Fruit fly (Drosophila melanogaster) whole organism, embryonic: ENCODE data around the gene CG31808.
A peak's percentile ranks its signal among the peaks of the same experiment; 100 is the strongest.

Experiments
- Awh ChIP-seq: fragments of 200-800 bp; sonication (Bioruptor generic); IDR thresholded peaks from 2 replicates; pipeline ENCODE4, ENCODE4 v1.3.6; 2022; ENCODE audit warnings: missing biosample characterization, missing genetic modification characterization
- CG10147 ChIP-seq: fragments of 200-800 bp; sonication (Bioruptor generic); optimal IDR thresholded peaks from 2 replicates; lab custom pipeline; 2019; ENCODE audit warnings: missing biosample characterization, mild to moderate bottlenecking, missing genetic modification characterization, moderate library complexity
- CG11504 ChIP-seq: fragments of 200-800 bp; sonication (Bioruptor generic); optimal IDR thresholded peaks from 3 replicates; lab custom pipeline; 2019; ENCODE audit warnings: missing biosample characterization, mild to moderate bottlenecking, missing genetic modification characterization, moderate library complexity
- CG12219 ChIP-seq: fragments of 200-800 bp; sonication (Bioruptor generic); optimal IDR thresholded peaks from 3 replicates; lab custom pipeline; 2018; ENCODE audit warnings: missing biosample characterization, mild to moderate bottlenecking, missing genetic modification characterization
- CG2202 ChIP-seq: fragments of 200-800 bp; sonication (Bioruptor generic); optimal IDR thresholded peaks from 2 replicates; lab custom pipeline; 2018; ENCODE audit warnings: missing biosample characterization, mild to moderate bottlenecking, missing genetic modification characterization
- CG34422 ChIP-seq: fragments of 200-800 bp; sonication (Bioruptor generic); IDR thresholded peaks from 3 replicates; pipeline ENCODE4 v1.3.6; 2022; ENCODE audit warnings: missing biosample characterization, missing genetic modification characterization
- CG42726 ChIP-seq: fragments of 200-800 bp; sonication (Bioruptor generic); IDR thresholded peaks from 2 replicates; pipeline ENCODE4 v1.3.6; 2022; ENCODE audit warnings: missing biosample characterization, missing genetic modification characterization; ENCODE audit not compliant: partially characterized antibody
- CG7372 ChIP-seq: fragments of 200-800 bp; sonication (Bioruptor generic); IDR thresholded peaks from 2 replicates; pipeline ENCODE4 v1.3.6; 2022; ENCODE audit warnings: missing biosample characterization, missing genetic modification characterization
- CG7963 ChIP-seq: fragments of 200-800 bp; sonication (Bioruptor generic); IDR thresholded peaks from 3 replicates; pipeline ENCODE4 v1.3.6; 2022; ENCODE audit warnings: missing biosample characterization, missing genetic modification characterization; ENCODE audit not compliant: partially characterized antibody
- CG8290 ChIP-seq, 3 experiments: fragments of 200-800 bp; sonication (Bioruptor generic); optimal IDR thresholded peaks; 2 replicates each; lab custom pipeline; 2016 to 2019; ENCODE audit warnings: missing biosample characterization in 3 of 3, missing genetic modification characterization in 3 of 3, mild to moderate bottlenecking in 2 of 3, moderate library complexity in 1 of 3
- CTCF ChIP-seq: fragments of 200-800 bp; sonication (Bioruptor generic); optimal IDR thresholded peaks from 2 replicates; lab custom pipeline; 2017; ENCODE audit warnings: missing biosample characterization, mild to moderate bottlenecking, missing genetic modification characterization, moderate library complexity
- CkIIα-i1 ChIP-seq: fragments of 200-800 bp; sonication (Bioruptor generic); IDR thresholded peaks from 2 replicates; pipeline ENCODE4 v1.3.6; 2022; ENCODE audit warnings: missing biosample characterization, missing genetic modification characterization
- D19A ChIP-seq: fragments of 200-800 bp; optimal IDR thresholded peaks from 3 replicates; lab custom pipeline; 2019; ENCODE audit warnings: missing biosample characterization, mild to moderate bottlenecking, missing genetic modification characterization, moderate library complexity
- Drgx ChIP-seq: fragments of 200-800 bp; sonication (Bioruptor generic); IDR thresholded peaks from 2 replicates; pipeline ENCODE4 v1.3.6; 2022; ENCODE audit warnings: missing biosample characterization, missing genetic modification characterization
- Ets65A ChIP-seq: fragments of 200-800 bp; sonication (Bioruptor generic); peaks from one replicate; lab custom pipeline; 2016; ENCODE audit warnings: missing biosample characterization, missing genetic modification characterization
- Fer1 ChIP-seq: fragments of 200-800 bp; sonication (Bioruptor generic); optimal IDR thresholded peaks from 2 replicates; lab custom pipeline; 2017; ENCODE audit warnings: missing biosample characterization, mild to moderate bottlenecking, missing genetic modification characterization
- HLHmδ ChIP-seq: fragments of 200-800 bp; sonication (Bioruptor generic); optimal IDR thresholded peaks from 2 replicates; lab custom pipeline; 2018; ENCODE audit warnings: missing biosample characterization, mild to moderate bottlenecking, missing genetic modification characterization, moderate library complexity
- Hmr ChIP-seq: fragments of 200-800 bp; sonication (Bioruptor generic); optimal IDR thresholded peaks from 3 replicates; lab custom pipeline; 2017; ENCODE audit warnings: mild to moderate bottlenecking, missing biosample characterization, missing genetic modification reagents, missing genetic modification characterization
- Hsf ChIP-seq: fragments of 200-800 bp; sonication (Bioruptor generic); optimal IDR thresholded peaks from 3 replicates; lab custom pipeline; 2016; ENCODE audit warnings: missing biosample characterization, missing genetic modification characterization
- NC2α ChIP-seq: fragments of 200-800 bp; sonication (Bioruptor generic); optimal IDR thresholded peaks from 2 replicates; lab custom pipeline; 2016; ENCODE audit warnings: missing biosample characterization, missing genetic modification characterization
- NFAT ChIP-seq: fragments of 200-800 bp; sonication (Bioruptor generic); IDR thresholded peaks from 2 replicates; pipeline ENCODE4 v1.3.6; 2022; ENCODE audit warnings: missing biosample characterization, missing genetic modification characterization
- PHDP ChIP-seq: fragments of 200-800 bp; sonication (Bioruptor generic); optimal IDR thresholded peaks from 3 replicates; lab custom pipeline; 2018; ENCODE audit warnings: missing biosample characterization, mild to moderate bottlenecking, missing genetic modification characterization, moderate library complexity
- Six4 ChIP-seq: fragments of 200-800 bp; sonication (Bioruptor generic); optimal IDR thresholded peaks from 2 replicates; lab custom pipeline; 2016; ENCODE audit warnings: missing biosample characterization, missing genetic modification characterization
- Taf1 ChIP-seq: fragments of 200-800 bp; sonication (Bioruptor generic); IDR thresholded peaks from 2 replicates; pipeline ENCODE4 v1.3.6; 2022; ENCODE audit warnings: missing biosample characterization, missing genetic modification characterization
- Trl ChIP-seq, 3 experiments: fragments of >200 bp in 2 of 3; fragments of 200-800 bp in 1 of 3; sonication (Bioruptor generic) in 1 of 3; optimal IDR thresholded peaks; 2 replicates in 1 of 3; 3 replicates in 2 of 3; lab custom pipeline; 2016 to 2017; ENCODE audit warnings: missing biosample characterization in 1 of 3, missing genetic modification characterization in 1 of 3
- ap ChIP-seq: fragments of 200-800 bp; sonication (Bioruptor generic); IDR thresholded peaks from 2 replicates; pipeline ENCODE4 v1.3.6; 2022; ENCODE audit warnings: missing biosample characterization, missing genetic modification characterization
- az2 ChIP-seq: fragments of 200-800 bp; sonication (Bioruptor generic); optimal IDR thresholded peaks from 3 replicates; lab custom pipeline; 2016; ENCODE audit warnings: missing biosample characterization, missing genetic modification characterization
- bab2 ChIP-seq: fragments of 200-800 bp; sonication (Bioruptor generic); optimal IDR thresholded peaks from 2 replicates; lab custom pipeline; 2016; ENCODE audit warnings: missing biosample characterization, missing genetic modification characterization
- bsh ChIP-seq, 2 experiments: fragments of 200-800 bp; sonication (Bioruptor generic); optimal IDR thresholded peaks; 2 replicates each; lab custom pipeline; 2017 to 2018; ENCODE audit warnings: mild to moderate bottlenecking in 2 of 2, missing biosample characterization in 2 of 2, missing genetic modification characterization in 2 of 2, moderate library complexity in 1 of 2
- fru ChIP-seq: fragments of >200 bp; optimal IDR thresholded peaks from 2 replicates; lab custom pipeline; 2017
- gem ChIP-seq: fragments of 200-800 bp; sonication (Bioruptor generic); optimal IDR thresholded peaks from 2 replicates; lab custom pipeline; 2019; ENCODE audit warnings: missing biosample characterization, mild to moderate bottlenecking, missing genetic modification characterization, moderate library complexity
- hbn ChIP-seq: fragments of 200-800 bp; sonication (Bioruptor generic); IDR thresholded peaks from 2 replicates; pipeline ENCODE4 v1.3.6; 2022; ENCODE audit warnings: missing biosample characterization, missing genetic modification characterization; ENCODE audit not compliant: partially characterized antibody
- ken ChIP-seq: fragments of 200-800 bp; sonication (Bioruptor generic); IDR thresholded peaks from 3 replicates; pipeline ENCODE4 v1.3.6; 2022; ENCODE audit warnings: missing biosample characterization, missing genetic modification characterization
- klu ChIP-seq: fragments of 200-800 bp; sonication (Bioruptor generic); IDR thresholded peaks from 2 replicates; pipeline ENCODE4 v1.3.6; 2022; ENCODE audit warnings: missing biosample characterization, missing genetic modification characterization
- knrl ChIP-seq: fragments of 200-800 bp; sonication (Bioruptor generic); IDR thresholded peaks from 3 replicates; pipeline ENCODE4 v1.3.6; 2022; ENCODE audit warnings: missing biosample characterization, missing genetic modification characterization; ENCODE audit not compliant: partially characterized antibody
- lab ChIP-seq: fragments of 200-800 bp; sonication (Bioruptor generic); optimal IDR thresholded peaks from 3 replicates; lab custom pipeline; 2017; ENCODE audit warnings: missing biosample characterization, missing genetic modification characterization, mild to moderate bottlenecking, moderate library complexity, missing genetic modification reagents
- maf-S ChIP-seq: fragments of 200-800 bp; sonication (Bioruptor generic); optimal IDR thresholded peaks from 2 replicates; lab custom pipeline; 2016; ENCODE audit warnings: missing biosample characterization, missing genetic modification characterization
- mam ChIP-seq: fragments of 200-800 bp; sonication (Bioruptor generic); optimal IDR thresholded peaks from 3 replicates; lab custom pipeline; 2016; ENCODE audit warnings: missing biosample characterization, missing genetic modification characterization
- nom ChIP-seq: fragments of 200-800 bp; sonication (Bioruptor generic); optimal IDR thresholded peaks from 2 replicates; lab custom pipeline; 2017; ENCODE audit warnings: missing biosample characterization, missing genetic modification characterization, mild to moderate bottlenecking, moderate library complexity, missing genetic modification reagents
- pb ChIP-seq: fragments of 200-800 bp; sonication (Bioruptor generic); optimal IDR thresholded peaks from 3 replicates; lab custom pipeline; 2016; ENCODE audit warnings: missing biosample characterization, missing genetic modification characterization
- row ChIP-seq: fragments of 200-800 bp; sonication (Bioruptor generic); IDR thresholded peaks from 3 replicates; pipeline ENCODE4 v1.3.6; 2022; ENCODE audit warnings: missing biosample characterization, missing genetic modification characterization
- sim ChIP-seq: fragments of 200-800 bp; sonication (Bioruptor generic); IDR thresholded peaks from 2 replicates; pipeline ENCODE4 v1.3.6; 2022; ENCODE audit warnings: missing biosample characterization, missing genetic modification characterization
- slbo ChIP-seq: fragments of 200-800 bp; sonication (Bioruptor generic); IDR thresholded peaks from 2 replicates; pipeline ENCODE4 v1.3.6; 2022; ENCODE audit warnings: missing biosample characterization, missing genetic modification characterization
- trh ChIP-seq: fragments of 200-800 bp; sonication (Bioruptor generic); optimal IDR thresholded peaks from 2 replicates; lab custom pipeline; 2016; ENCODE audit warnings: missing biosample characterization, missing genetic modification characterization
- tx ChIP-seq: fragments of 200-800 bp; sonication (Bioruptor generic); optimal IDR thresholded peaks from 2 replicates; lab custom pipeline; 2016; ENCODE audit warnings: missing biosample characterization, missing genetic modification characterization
- vvl ChIP-seq: fragments of 200-800 bp; sonication (Bioruptor generic); IDR thresholded peaks from 2 replicates; pipeline ENCODE4 v1.3.6; 2022; ENCODE audit warnings: missing biosample characterization, missing genetic modification characterization

CG31808 gene

DNA sequence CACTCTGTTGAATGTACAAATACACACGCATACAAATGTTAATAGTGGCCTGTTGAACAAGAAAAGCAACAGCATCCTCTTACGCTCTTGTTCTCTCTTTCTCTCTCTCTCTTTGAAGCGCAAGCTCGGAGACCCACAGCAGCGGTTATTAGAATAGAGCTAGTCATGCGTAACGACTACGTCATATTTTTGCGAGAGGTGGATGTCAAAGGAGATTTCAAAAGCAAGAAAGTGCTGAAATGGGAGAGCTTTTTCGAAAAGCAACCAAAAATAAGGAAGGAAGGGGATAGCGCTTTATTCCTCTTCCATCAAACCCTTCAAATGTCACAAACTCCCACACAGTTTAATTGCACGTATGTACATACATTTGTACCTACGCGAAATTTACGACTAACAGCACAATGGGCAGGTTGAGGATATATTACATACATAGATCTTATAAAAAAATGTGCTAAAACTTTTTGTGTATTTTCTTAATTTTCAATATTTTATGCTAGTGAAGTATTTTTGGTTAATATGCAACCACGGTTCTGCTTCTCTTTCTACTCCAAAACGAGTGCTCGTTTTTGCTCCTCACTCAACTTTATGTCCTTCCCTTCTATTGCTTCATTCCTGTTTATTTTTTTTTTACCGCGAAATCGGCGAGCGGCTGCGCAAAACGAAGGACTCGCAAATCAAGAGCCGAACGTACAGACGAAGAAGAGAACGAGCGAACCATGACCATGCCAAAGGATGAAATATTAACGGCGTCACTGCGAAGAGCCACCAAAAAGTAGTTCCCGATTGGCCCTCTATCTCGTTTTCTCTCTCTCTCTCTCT is 26.0 kb downstream of the CG31808 start (continued):
- TF ChIP-seq tx (GFP tag; lab: Kevin White, UChicago) (peak; percentile 25), Trl (optimal IDR thresholded peaks at IDR 0.05; lab: Kevin White, UChicago) (peak; percentile 59 to 65), Trl (GFP tag; optimal IDR thresholded peaks at IDR 0.05; lab: Kevin White, UChicago) (peak; percentile 12), Hmr (GFP tag; lab: Kevin White, UChicago) (peak; percentile 64), CG10147 (GFP tag; lab: Kevin White, UChicago) (peak; percentile 35), CG2202 (tag; lab: Kevin White, UChicago) (no peak), bab2 (GFP tag; lab: Kevin White, UChicago) (peak; percentile 26), HLHmδ (GFP tag; lab: Kevin White, UChicago) (no peak), lab (GFP tag; lab: Kevin White, UChicago) (peak; percentile 27), Hsf (GFP tag; lab: Kevin White, UChicago) (peak; percentile 28), ken (GFP tag; lab: Robert Waterston, UW) (0 out of 3 replicates have a peak, but pooled peaks have one; percentile 25)

DNA sequence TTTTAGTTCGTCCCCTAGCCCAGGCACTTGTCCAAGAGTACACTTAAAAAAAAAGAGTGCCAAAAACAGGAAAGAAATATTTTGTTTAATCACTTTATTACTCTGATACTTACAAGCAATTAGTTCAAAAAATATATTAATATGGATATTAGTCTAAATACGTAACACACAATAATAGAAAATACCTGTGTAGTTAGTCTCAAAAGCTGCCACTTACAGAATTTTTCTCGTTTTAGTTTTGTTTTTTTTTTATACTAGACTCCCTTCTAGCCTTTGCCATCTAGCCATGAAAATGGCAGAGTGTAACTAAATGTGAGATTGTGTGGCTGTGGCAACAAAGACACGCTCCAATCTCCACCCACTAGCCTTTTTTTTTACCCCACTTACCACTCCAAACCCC is 28.1 kb downstream of the CG31808 start:
- TF ChIP-seq Drgx (peak; percentile 44), nom (GFP tag; lab: Kevin White, UChicago) (peak; percentile 45), Ets65A (GFP tag; lab: Kevin White, UChicago) (peak; percentile 53), slbo (GFP tag; lab: Robert Waterston, UW) (0 out of 2 replicates have a peak, but pooled peaks have one; percentile 7), gem (tag; lab: Kevin White, UChicago) (peak; percentile 3), az2 (no peak), Taf1 (no peak), bsh (GFP tag; optimal IDR thresholded peaks at IDR 0.05; lab: Kevin White, UChicago) (peak in 1 of 2 experiments; percentile 44)

DNA sequence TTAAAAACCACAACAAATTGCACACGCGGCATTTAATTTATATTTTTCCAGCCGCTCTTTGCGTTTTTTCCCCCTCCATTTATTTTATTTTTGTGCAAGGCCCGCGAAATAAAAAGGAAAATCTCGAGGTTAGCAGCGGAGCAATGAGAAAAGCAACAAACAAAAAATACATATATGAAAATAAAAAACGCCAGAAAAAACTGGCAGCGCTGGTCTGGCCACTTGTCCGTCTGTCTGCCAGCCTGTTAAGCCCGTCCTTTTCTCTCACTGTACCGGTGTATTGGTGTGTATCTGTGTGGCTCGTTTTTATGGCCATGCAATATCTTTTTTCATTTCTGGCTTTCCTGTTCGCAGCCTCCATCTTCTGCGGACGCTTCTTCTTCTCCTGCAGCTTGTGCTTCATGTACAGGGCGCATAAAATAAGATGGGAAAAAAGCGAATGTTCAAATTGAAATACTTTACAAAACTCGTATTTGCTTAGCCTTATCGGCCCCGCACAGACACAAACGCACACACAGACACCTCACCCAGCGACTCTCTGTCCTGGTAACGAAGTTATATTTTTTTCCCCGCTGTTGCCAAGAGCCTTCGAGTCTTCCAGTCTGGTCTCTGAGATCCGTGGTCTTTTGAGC is 29.5 kb downstream of the CG31808 start:
- TF ChIP-seq maf-S (GFP tag; lab: Kevin White, UChicago), result no peak
- no peak for TF ChIP-seq vvl (GFP tag; lab: Robert Waterston, UW)
- no peak for TF ChIP-seq NFAT (GFP tag; lab: Robert Waterston, UW)
- TF ChIP-seq NC2α, result no peak
- TF ChIP-seq fru, result no peak
- no peak for TF ChIP-seq CTCF (GFP tag; lab: Kevin White, UChicago)
- no peak for TF ChIP-seq sim
- TF ChIP-seq Fer1, result no peak
- TF ChIP-seq CkIIα-i1, result no peak
- no peak for TF ChIP-seq CG11504 (tag; lab: Kevin White, UChicago)
- TF ChIP-seq row (GFP tag; lab: Robert Waterston, UW), result 0 out of 3 replicates have a peak, but pooled peaks have one; percentile 8
- TF ChIP-seq Six4 (GFP tag; lab: Kevin White, UChicago), result no peak
- no peak for TF ChIP-seq trh (GFP tag; lab: Kevin White, UChicago)
- 0 out of 3 replicates have a peak, but pooled peaks have one; percentile 23 for TF ChIP-seq CG34422
- TF ChIP-seq ken (GFP tag; lab: Robert Waterston, UW), result no peak
- TF ChIP-seq PHDP (tag; lab: Kevin White, UChicago), result no peak
- no peak for TF ChIP-seq CG7372 (GFP tag; lab: Robert Waterston, UW)
- TF ChIP-seq Awh, result no peak
- no peak for TF ChIP-seq CG8290 (GFP tag; optimal IDR thresholded peaks at IDR 0.05; lab: Kevin White, UChicago)
- no peak for TF ChIP-seq CG8290 (tag; optimal IDR thresholded peaks at IDR 0.05; lab: Kevin White, UChicago)
- no peak for TF ChIP-seq CG7963 (GFP tag; lab: Robert Waterston, UW)
- no peak for TF ChIP-seq CG12219 (GFP tag; lab: Kevin White, UChicago)
- TF ChIP-seq pb (GFP tag; lab: Kevin White, UChicago), result no peak
- no peak for TF ChIP-seq D19A (tag; lab: Kevin White, UChicago)
- no peak for TF ChIP-seq ap (GFP tag; lab: Robert Waterston, UW)
- TF ChIP-seq knrl, result no peak
- no peak for TF ChIP-seq hbn (GFP tag; lab: Robert Waterston, UW)
- no peak for TF ChIP-seq klu (GFP tag; lab: Robert Waterston, UW)
- TF ChIP-seq mam (GFP tag; lab: Kevin White, UChicago), result no peak
- TF ChIP-seq CG42726, result no peak
